Worm (Caenorhabditis elegans) whole organism, L2 larva: Measurements from ENCODE around the gene msp-38.

ENCODE experiments used
- F13H6.1 ChIP-seq: sonication (generic microtip); optimal IDR thresholded peaks from 2 replicates; lab custom pipeline; 2016; ENCODE audit warnings: missing genetic modification characterization, missing compliant biosample characterization
- R02D3.7 ChIP-seq: fragments of 150-350 bp; optimal IDR thresholded peaks from 2 replicates; lab custom pipeline; 2014; ENCODE audit warnings: missing biosample characterization, missing genetic modification characterization
- ZK546.5 ChIP-seq: sonication (generic microtip); optimal IDR thresholded peaks from 2 replicates; lab custom pipeline; 2017; ENCODE audit warnings: missing biosample characterization, missing genetic modification characterization
- alr-1 ChIP-seq: fragments of 150-350 bp; optimal IDR thresholded peaks from 2 replicates; lab custom pipeline; 2014; ENCODE audit warnings: missing biosample characterization, missing genetic modification characterization
- blmp-1 ChIP-seq: sonication (generic microtip); optimal IDR thresholded peaks from 2 replicates; lab custom pipeline; 2017; ENCODE audit warnings: missing genetic modification characterization, mild to moderate bottlenecking, missing compliant biosample characterization, antibody characterized with exemption, moderate library complexity; ENCODE audit not compliant: insufficient read depth
- dmd-4 ChIP-seq: sonication (generic microtip); optimal IDR thresholded peaks from 2 replicates; lab custom pipeline; 2017; ENCODE audit warnings: missing biosample characterization, missing genetic modification characterization
- elt-3 ChIP-seq: sonication (generic microtip); optimal IDR thresholded peaks from 2 replicates; lab custom pipeline; 2017; ENCODE audit warnings: missing biosample characterization, missing genetic modification characterization
- fos-1 ChIP-seq: fragments of 150-350 bp; optimal IDR thresholded peaks from 2 replicates; lab custom pipeline; 2014; ENCODE audit warnings: missing biosample characterization, missing genetic modification characterization
- lin-13 ChIP-seq: fragments of 150-350 bp; optimal IDR thresholded peaks from 2 replicates; lab custom pipeline; 2014; ENCODE audit warnings: missing biosample characterization, missing genetic modification reagents, missing genetic modification characterization
- lsy-2 ChIP-seq, 2 experiments: fragments of 150-350 bp in 1 of 2; sonication (generic microtip) in 1 of 2; optimal IDR thresholded peaks; 2 replicates each; lab custom pipeline; 2014 to 2017; ENCODE audit warnings: missing biosample characterization in 2 of 2, missing genetic modification characterization in 2 of 2
- mab-5 ChIP-seq: fragments of 150-350 bp; optimal IDR thresholded peaks from 2 replicates; lab custom pipeline; 2014; ENCODE audit warnings: missing biosample characterization, missing genetic modification characterization
- nhr-10 ChIP-seq: sonication (generic microtip); optimal IDR thresholded peaks from 2 replicates; lab custom pipeline; 2017; ENCODE audit warnings: missing biosample characterization, missing genetic modification characterization
- nhr-11 ChIP-seq: fragments of 150-350 bp; optimal IDR thresholded peaks from 2 replicates; lab custom pipeline; 2014; ENCODE audit warnings: missing biosample characterization, missing genetic modification characterization
- sem-4 ChIP-seq: fragments of 150-350 bp; optimal IDR thresholded peaks from 2 replicates; lab custom pipeline; 2014; ENCODE audit warnings: missing biosample characterization, missing genetic modification reagents, missing genetic modification characterization
- unc-55 ChIP-seq: fragments of 150-350 bp; sonication (generic microtip); optimal IDR thresholded peaks from 3 replicates; lab custom pipeline; 2014; ENCODE audit warnings: missing biosample characterization, missing genetic modification reagents, missing genetic modification characterization

The msp-38 gene

ce11 chrIV:10096881-10097280, 46.7 kb downstream of the msp-38 start, which contains the start of gene dis-3:
TSS of gene dis-3 (plus strand) at chrIV:10097202.
- no peak for TF ChIP-seq lin-13 (GFP tag; lab: Kevin White, UChicago)
- peak; percentile 55 for TF ChIP-seq R02D3.7 (tag; lab: Kevin White, UChicago)
- TF ChIP-seq, all 48 proteins: peak for 1

DNA sequence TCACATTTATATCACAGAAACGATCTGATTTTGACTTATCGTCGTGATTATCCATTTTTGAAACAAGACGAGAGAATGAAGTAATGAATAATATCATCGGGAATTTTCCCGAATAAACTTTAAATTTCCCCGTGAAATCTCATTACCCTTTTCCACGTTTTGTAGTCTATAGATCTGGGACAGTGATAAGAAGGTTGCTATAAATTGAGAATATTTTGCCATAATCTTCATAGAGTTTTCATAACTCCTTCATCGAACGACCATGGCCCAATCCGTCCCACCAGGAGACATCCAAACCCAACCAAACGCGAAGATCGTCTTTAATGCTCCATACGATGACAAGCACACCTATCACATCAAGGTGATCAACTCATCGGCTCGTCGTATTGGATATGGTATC, 48.4 kb downstream of the msp-38 start, which contains the start of the genes C04G2.5 and msp-36:
TSS of gene C04G2.5 (minus strand) at position 101 of the 400 bp plus-strand sequence.
TSS of gene msp-36 (plus strand) at position 263 of the 400 bp plus-strand sequence.
- no peak for TF ChIP-seq nhr-11 (tag; lab: Kevin White, UChicago)
- no peak for TF ChIP-seq ZK546.5 (tag; lab: Kevin White, UChicago)
- TF ChIP-seq unc-55 (GFP tag; lab: Kevin White, UChicago), result no peak
- no peak for TF ChIP-seq R02D3.7 (tag; lab: Kevin White, UChicago)
- TF ChIP-seq lsy-2 (tag; optimal IDR thresholded peaks at IDR 0.05; lab: Kevin White, UChicago), result no peak
- TF ChIP-seq sem-4 (tag; lab: Kevin White, UChicago), result no peak
- no peak for TF ChIP-seq F13H6.1 (tag; lab: Kevin White, UChicago)
- TF ChIP-seq fos-1, result no peak
- no peak for TF ChIP-seq dmd-4 (tag; lab: Kevin White, UChicago)
- no peak for TF ChIP-seq elt-3 (tag; lab: Kevin White, UChicago)
- TF ChIP-seq blmp-1 (tag; lab: Kevin White, UChicago), result no peak
- TF ChIP-seq nhr-10 (tag; lab: Kevin White, UChicago), result no peak
- no peak for TF ChIP-seq mab-5 (tag; lab: Kevin White, UChicago)
- TF ChIP-seq alr-1 (tag; lab: Kevin White, UChicago), result no peak
